Fruit fly (Drosophila melanogaster) whole organism, embryonic: ENCODE results near the gene Prosbeta6.
A peak's percentile ranks its signal among the peaks of the same experiment; 100 is the strongest.

ENCODE experiments used
- Ada2b ChIP-seq: fragments of 200-800 bp; sonication (Bioruptor generic); IDR thresholded peaks from 2 replicates; pipeline ENCODE4 v1.3.6; 2022; ENCODE audit warnings: missing biosample characterization, missing genetic modification characterization
- Atf6 ChIP-seq: fragments of 200-800 bp; sonication (Bioruptor generic); IDR thresholded peaks from 2 replicates; pipeline ENCODE4 v1.3.6; 2022; ENCODE audit warnings: missing biosample characterization, missing genetic modification characterization
- Blimp-1 ChIP-seq: fragments of 200-800 bp; sonication (Bioruptor generic); optimal IDR thresholded peaks from 3 replicates; lab custom pipeline; 2018; ENCODE audit warnings: missing biosample characterization, missing genetic modification characterization, mild to moderate bottlenecking, moderate library complexity, missing genetic modification reagents
- BtbVII ChIP-seq: fragments of 200-800 bp; sonication (Bioruptor generic); optimal IDR thresholded peaks from 3 replicates; lab custom pipeline; 2017; ENCODE audit warnings: missing biosample characterization, mild to moderate bottlenecking, missing genetic modification characterization
- CG10543 ChIP-seq: fragments of 200-800 bp; sonication (Bioruptor generic); optimal IDR thresholded peaks from 3 replicates; lab custom pipeline; 2017; ENCODE audit warnings: missing biosample characterization, mild to moderate bottlenecking, missing genetic modification characterization, moderate library complexity
- CG10979 ChIP-seq: fragments of 200-800 bp; sonication (Bioruptor generic); optimal IDR thresholded peaks from 2 replicates; lab custom pipeline; 2018; ENCODE audit warnings: missing biosample characterization, mild to moderate bottlenecking, missing genetic modification characterization, moderate library complexity
- CG11504 ChIP-seq: fragments of 200-800 bp; sonication (Bioruptor generic); optimal IDR thresholded peaks from 3 replicates; lab custom pipeline; 2019; ENCODE audit warnings: missing biosample characterization, mild to moderate bottlenecking, missing genetic modification characterization, moderate library complexity
- CG11695 ChIP-seq: fragments of 200-800 bp; sonication (Bioruptor generic); IDR thresholded peaks from 3 replicates; pipeline ENCODE4 v1.3.6; 2022; ENCODE audit warnings: missing biosample characterization, missing genetic modification characterization
- CG12391 ChIP-seq: fragments of 200-800 bp; sonication (Bioruptor generic); optimal IDR thresholded peaks from 3 replicates; lab custom pipeline; 2018; ENCODE audit warnings: missing biosample characterization, mild to moderate bottlenecking, missing genetic modification characterization, moderate library complexity
- CG14014 ChIP-seq: fragments of 200-800 bp; sonication (Bioruptor generic); IDR thresholded peaks from 2 replicates; pipeline ENCODE4 v1.3.6; 2022; ENCODE audit warnings: missing biosample characterization, missing genetic modification characterization
- CG14710 ChIP-seq: fragments of 200-800 bp; sonication (Bioruptor generic); optimal IDR thresholded peaks from 3 replicates; lab custom pipeline; 2019; ENCODE audit warnings: missing biosample characterization, mild to moderate bottlenecking, missing genetic modification characterization, moderate library complexity
- CG2712 ChIP-seq: fragments of 200-800 bp; optimal IDR thresholded peaks from 3 replicates; lab custom pipeline; 2019; ENCODE audit warnings: missing biosample characterization, mild to moderate bottlenecking, missing genetic modification characterization, moderate library complexity
- CG31441 ChIP-seq: fragments of 200-800 bp; sonication (Bioruptor generic); IDR thresholded peaks from 2 replicates; pipeline ENCODE4 v1.3.6; 2022; ENCODE audit warnings: missing biosample characterization, missing genetic modification characterization
- CG4820 ChIP-seq: fragments of 200-800 bp; sonication (Bioruptor generic); optimal IDR thresholded peaks from 3 replicates; lab custom pipeline; 2016; ENCODE audit warnings: missing biosample characterization, missing genetic modification characterization
- CG7839 ChIP-seq: fragments of 200-800 bp; sonication (Bioruptor generic); optimal IDR thresholded peaks from 3 replicates; lab custom pipeline; 2018; ENCODE audit warnings: missing biosample characterization, mild to moderate bottlenecking, missing genetic modification characterization, moderate library complexity
- CG8089 ChIP-seq: fragments of 200-800 bp; sonication (Bioruptor generic); optimal IDR thresholded peaks from 3 replicates; lab custom pipeline; 2016; ENCODE audit warnings: missing biosample characterization, missing genetic modification characterization
- CG9727 ChIP-seq: fragments of 200-800 bp; sonication (Bioruptor generic); optimal IDR thresholded peaks from 3 replicates; lab custom pipeline; 2017; ENCODE audit warnings: missing biosample characterization, mild to moderate bottlenecking, missing genetic modification characterization
- CoRest ChIP-seq: fragments of 200-800 bp; sonication (Bioruptor generic); optimal IDR thresholded peaks from 3 replicates; lab custom pipeline; 2018; ENCODE audit warnings: missing biosample characterization, mild to moderate bottlenecking, missing genetic modification characterization, moderate library complexity
- H2.0 ChIP-seq: fragments of 200-800 bp; sonication (Bioruptor generic); IDR thresholded peaks from 2 replicates; pipeline ENCODE4 v1.3.6; 2022; ENCODE audit warnings: missing biosample characterization, missing genetic modification characterization
- HmgD ChIP-seq: fragments of 200-800 bp; sonication (Bioruptor generic); optimal IDR thresholded peaks from 3 replicates; lab custom pipeline; 2016; ENCODE audit warnings: missing biosample characterization, missing genetic modification characterization
- Hr51 ChIP-seq, 2 experiments: fragments of 200-800 bp; sonication (Bioruptor generic); optimal IDR thresholded peaks; 2 replicates in 1 of 2; 3 replicates in 1 of 2; lab custom pipeline; 2016 to 2018; ENCODE audit warnings: missing biosample characterization in 2 of 2, missing genetic modification characterization in 2 of 2, mild to moderate bottlenecking in 1 of 2, moderate library complexity in 1 of 2
- Med ChIP-seq: fragments of 200-800 bp; sonication (Bioruptor generic); peaks from one replicate; lab custom pipeline; 2016; ENCODE audit warnings: missing biosample characterization, missing genetic modification characterization, mild to moderate bottlenecking, inconsistent platforms, moderate library complexity
- Ptx1 ChIP-seq: fragments of 200-800 bp; sonication (Bioruptor generic); IDR thresholded peaks from 2 replicates; pipeline ENCODE4 v1.3.6; 2022; ENCODE audit warnings: missing biosample characterization, missing genetic modification characterization
- Sox102F ChIP-seq: fragments of 200-800 bp; sonication (Bioruptor generic); optimal IDR thresholded peaks from 2 replicates; lab custom pipeline; 2018; ENCODE audit warnings: missing biosample characterization, mild to moderate bottlenecking, missing genetic modification characterization, moderate library complexity
- Xbp1 ChIP-seq: fragments of 200-800 bp; sonication (Bioruptor generic); optimal IDR thresholded peaks from 3 replicates; lab custom pipeline; 2016; ENCODE audit warnings: missing biosample characterization, mild to moderate bottlenecking, missing genetic modification characterization
- Xrp1 ChIP-seq: fragments of 200-800 bp; sonication (Bioruptor generic); IDR thresholded peaks from 2 replicates; pipeline ENCODE4 v1.3.6; 2022; ENCODE audit warnings: missing biosample characterization, missing genetic modification characterization
- bsh ChIP-seq, 2 experiments: fragments of 200-800 bp; sonication (Bioruptor generic); optimal IDR thresholded peaks; 2 replicates each; lab custom pipeline; 2017 to 2018; ENCODE audit warnings: mild to moderate bottlenecking in 2 of 2, missing biosample characterization in 2 of 2, missing genetic modification characterization in 2 of 2, moderate library complexity in 1 of 2
- ci ChIP-seq: fragments of 200-800 bp; sonication (Bioruptor generic); IDR thresholded peaks from 3 replicates; pipeline ENCODE4 v1.3.6; 2022; ENCODE audit warnings: missing biosample characterization, missing genetic modification characterization
- dm ChIP-seq: fragments of 200-800 bp; sonication (Bioruptor generic); optimal IDR thresholded peaks from 3 replicates; lab custom pipeline; 2016; ENCODE audit warnings: missing biosample characterization, missing genetic modification characterization
- dmrt11E ChIP-seq: fragments of 200-800 bp; sonication (Bioruptor generic); optimal IDR thresholded peaks from 3 replicates; lab custom pipeline; 2018; ENCODE audit warnings: missing biosample characterization, mild to moderate bottlenecking, missing genetic modification characterization, moderate library complexity
- dmrt99B ChIP-seq: fragments of 200-800 bp; sonication (Bioruptor generic); optimal IDR thresholded peaks from 2 replicates; lab custom pipeline; 2018; ENCODE audit warnings: missing biosample characterization, mild to moderate bottlenecking, missing genetic modification characterization, moderate library complexity
- ewg ChIP-seq: fragments of 200-800 bp; sonication (Bioruptor generic); optimal IDR thresholded peaks from 3 replicates; lab custom pipeline; 2017; ENCODE audit warnings: mild to moderate bottlenecking, missing biosample characterization, missing genetic modification reagents, missing genetic modification characterization
- gem ChIP-seq: fragments of 200-800 bp; sonication (Bioruptor generic); optimal IDR thresholded peaks from 2 replicates; lab custom pipeline; 2019; ENCODE audit warnings: missing biosample characterization, mild to moderate bottlenecking, missing genetic modification characterization, moderate library complexity
- h ChIP-seq: fragments of >200 bp; optimal IDR thresholded peaks from 2 replicates; lab custom pipeline; 2017
- hkb ChIP-seq, 2 experiments: fragments of 200-800 bp in 1 of 2; fragments of >200 bp in 1 of 2; sonication (Bioruptor generic) in 1 of 2; IDR thresholded peaks in 1 of 2; optimal IDR thresholded peaks in 1 of 2; 2 replicates each; pipeline versions ENCODE4 v1.3.6 to Lab custom; 2017 to 2022; ENCODE audit warnings: missing biosample characterization in 1 of 2, missing genetic modification characterization in 1 of 2
- lmd ChIP-seq: fragments of 200-800 bp; sonication (Bioruptor generic); IDR thresholded peaks from 2 replicates; pipeline ENCODE4 v1.3.6; 2022; ENCODE audit warnings: missing biosample characterization, missing genetic modification characterization
- lola ChIP-seq, 3 experiments: fragments of >200 bp in 2 of 3; fragments of 200-800 bp in 1 of 3; sonication (Bioruptor generic) in 1 of 3; optimal IDR thresholded peaks; 2 replicates each; lab custom pipeline; 2017 to 2019; ENCODE audit warnings: missing biosample characterization in 3 of 3, missing genetic modification characterization in 3 of 3, mild to moderate bottlenecking in 1 of 3, moderate library complexity in 1 of 3
- nmo ChIP-seq: fragments of 200-800 bp; sonication (Bioruptor generic); optimal IDR thresholded peaks from 2 replicates; lab custom pipeline; 2018; ENCODE audit warnings: missing biosample characterization, mild to moderate bottlenecking, missing genetic modification characterization, moderate library complexity
- pan ChIP-seq, 4 experiments: fragments of >200 bp in 3 of 4; fragments of 200-800 bp in 1 of 4; sonication (Bioruptor generic) in 1 of 4; optimal IDR thresholded peaks in 3 of 4; IDR thresholded peaks in 1 of 4; 2 replicates each; pipeline versions ENCODE4 v1.3.6 to Lab custom; 2017 to 2022; ENCODE audit warnings: missing biosample characterization in 2 of 4, missing genetic modification characterization in 2 of 4, mixed read lengths in 1 of 4
- phol ChIP-seq: fragments of 200-800 bp; sonication (Bioruptor generic); optimal IDR thresholded peaks from 3 replicates; lab custom pipeline; 2018; ENCODE audit warnings: missing biosample characterization, mild to moderate bottlenecking, missing genetic modification characterization, moderate library complexity
- prd ChIP-seq, 3 experiments: fragments of >200 bp in 2 of 3; fragments of 200-800 bp in 1 of 3; sonication (Bioruptor generic) in 1 of 3; optimal IDR thresholded peaks in 2 of 3; IDR thresholded peaks in 1 of 3; 2 replicates in 2 of 3; 3 replicates in 1 of 3; pipeline versions ENCODE4 v1.3.6 to Lab custom; 2017 to 2022; ENCODE audit warnings: missing biosample characterization in 1 of 3, missing genetic modification characterization in 1 of 3
- row ChIP-seq: fragments of 200-800 bp; sonication (Bioruptor generic); IDR thresholded peaks from 3 replicates; pipeline ENCODE4 v1.3.6; 2022; ENCODE audit warnings: missing biosample characterization, missing genetic modification characterization
- sens ChIP-seq: fragments of 200-800 bp; sonication (Bioruptor generic); peaks from one replicate; lab custom pipeline; 2016; ENCODE audit warnings: missing biosample characterization, missing genetic modification characterization
- shn ChIP-seq: fragments of 200-800 bp; sonication (Bioruptor generic); optimal IDR thresholded peaks from 3 replicates; lab custom pipeline; 2016; ENCODE audit warnings: missing biosample characterization, missing genetic modification characterization
- tgo ChIP-seq: fragments of 200-800 bp; sonication (Bioruptor generic); IDR thresholded peaks from 3 replicates; pipeline ENCODE4 v1.3.6; 2022; ENCODE audit warnings: missing biosample characterization, missing genetic modification characterization
- unpg ChIP-seq: fragments of 200-800 bp; sonication (Bioruptor generic); optimal IDR thresholded peaks from 3 replicates; lab custom pipeline; 2018; ENCODE audit warnings: missing biosample characterization, mild to moderate bottlenecking, missing genetic modification characterization, moderate library complexity
- zen ChIP-seq: fragments of 200-800 bp; sonication (Bioruptor generic); optimal IDR thresholded peaks from 3 replicates; lab custom pipeline; 2018; ENCODE audit warnings: missing biosample characterization, mild to moderate bottlenecking, missing genetic modification characterization, moderate library complexity

Gene Prosbeta6

DNA sequence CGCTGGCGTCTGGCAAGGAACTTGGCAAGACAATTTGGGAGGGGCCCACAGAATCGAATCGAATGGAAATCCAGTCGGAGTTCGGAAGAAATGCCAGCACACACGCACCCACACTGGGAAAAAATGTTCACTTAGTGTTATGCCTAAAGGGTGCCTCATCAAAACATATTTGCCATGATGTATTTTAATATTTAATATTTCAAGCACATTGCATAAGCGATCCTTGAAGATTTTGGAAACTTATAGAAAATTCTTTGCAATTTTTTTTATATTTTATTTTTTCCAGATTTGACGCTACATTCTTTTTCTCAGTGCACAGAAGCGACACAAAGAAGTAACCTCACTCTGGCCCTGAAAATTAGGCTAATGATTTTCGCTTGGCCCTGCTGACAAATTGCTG is 44.1 kb downstream of the Prosbeta6 start:
- TF ChIP-seq H2.0 = 0 out of 2 replicates have a peak, but pooled peaks have one; percentile 11
- peak; percentile 25; the same call in 1 of the 2 replicates for TF ChIP-seq Atf6 (GFP tag; lab: Robert Waterston, UW)
- TF ChIP-seq phol (tag; lab: Kevin White, UChicago) = peak; percentile 30
- peak; percentile 14 for TF ChIP-seq CG4820 (GFP tag; lab: Kevin White, UChicago)
- no peak for TF ChIP-seq ewg
- peak; percentile 7 for TF ChIP-seq CG14710
- no peak for TF ChIP-seq pan (optimal IDR thresholded peaks at IDR 0.05; lab: Kevin White, UChicago)
- TF ChIP-seq pan (GFP tag; optimal IDR thresholded peaks at IDR 0.05 in 1 of 2, IDR thresholded peaks at IDR 0.05 in 1 of 2) = peak in 1 of 2 experiments; percentile 25
- TF ChIP-seq HmgD (GFP tag; lab: Kevin White, UChicago) = no peak
- TF ChIP-seq CG12391 (tag; lab: Kevin White, UChicago) = peak; percentile 29
- peak; percentile 31; the same call in 1 of the 3 replicates for TF ChIP-seq ci (GFP tag; lab: Robert Waterston, UW)
- no peak for TF ChIP-seq CG8089 (GFP tag; lab: Kevin White, UChicago)
- TF ChIP-seq prd (optimal IDR thresholded peaks at IDR 0.05; lab: Kevin White, UChicago) = no peak
- peak; percentile 50; the same call in 2 of the 3 replicates for TF ChIP-seq prd (GFP tag; IDR thresholded peaks at IDR 0.05; lab: Robert Waterston, UW)
- TF ChIP-seq CoRest (tag; lab: Kevin White, UChicago) = peak; percentile 17
- peak; percentile 30 for TF ChIP-seq gem (tag; lab: Kevin White, UChicago)
- peak; percentile 51; the same call in 1 of the 2 replicates for TF ChIP-seq Xrp1 (GFP tag; lab: Robert Waterston, UW)
- no peak for TF ChIP-seq CG10543
- TF ChIP-seq dmrt99B (tag; lab: Kevin White, UChicago) = peak; percentile 7
- peak in 1 of 2 experiments; percentile 35 for TF ChIP-seq bsh (GFP tag; optimal IDR thresholded peaks at IDR 0.05; lab: Kevin White, UChicago)
- TF ChIP-seq BtbVII (GFP tag; lab: Kevin White, UChicago) = no peak
- TF ChIP-seq hkb (optimal IDR thresholded peaks at IDR 0.05; lab: Kevin White, UChicago) = no peak
- peak; percentile 49; the same call in 1 of the 2 replicates for TF ChIP-seq hkb (GFP tag; IDR thresholded peaks at IDR 0.05; lab: Robert Waterston, UW)
- peak in 1 of 2 experiments; percentile 32 for TF ChIP-seq Hr51 (GFP tag; optimal IDR thresholded peaks at IDR 0.05; lab: Kevin White, UChicago)
- peak; percentile 70 for TF ChIP-seq Med (GFP tag; lab: Kevin White, UChicago)
- TF ChIP-seq lola (GFP tag; optimal IDR thresholded peaks at IDR 0.05; lab: Kevin White, UChicago) = peak in 1 of 3 experiments; percentile 21
- no peak for TF ChIP-seq dm (GFP tag; lab: Kevin White, UChicago)
- peak; percentile 27; the same call in 1 of the 3 replicates for TF ChIP-seq tgo
- TF ChIP-seq Sox102F (GFP tag; lab: Kevin White, UChicago) = peak; percentile 42
- peak; percentile 34 for TF ChIP-seq dmrt11E
- peak; percentile 39 for TF ChIP-seq CG2712 (tag; lab: Kevin White, UChicago)
- no peak for TF ChIP-seq CG14014 (GFP tag; lab: Robert Waterston, UW)
- TF ChIP-seq CG11695 (GFP tag; lab: Robert Waterston, UW) = no peak
- peak; percentile 13 for TF ChIP-seq unpg (GFP tag; lab: Kevin White, UChicago)
- no peak for TF ChIP-seq h
- 0 out of 2 replicates have a peak, but pooled peaks have one; percentile 32 for TF ChIP-seq CG31441 (GFP tag; lab: Robert Waterston, UW)
- peak; percentile 19 for TF ChIP-seq Blimp-1 (GFP tag; lab: Kevin White, UChicago)
- peak; percentile 13 for TF ChIP-seq nmo (GFP tag; lab: Kevin White, UChicago)
- TF ChIP-seq zen (tag; lab: Kevin White, UChicago) = peak; percentile 51
- TF ChIP-seq CG11504 (tag; lab: Kevin White, UChicago) = peak; percentile 39
- TF ChIP-seq lmd (GFP tag; lab: Robert Waterston, UW) = peak; percentile 32; the same call in 1 of the 2 replicates
- TF ChIP-seq shn = no peak
- TF ChIP-seq Ptx1 = peak; percentile 23; the same call in 1 of the 2 replicates
- TF ChIP-seq sens (GFP tag; lab: Kevin White, UChicago) = peak; percentile 68
- TF ChIP-seq Xbp1 (GFP tag; lab: Kevin White, UChicago) = peak; percentile 14
- TF ChIP-seq row (GFP tag; lab: Robert Waterston, UW) = peak; percentile 49
- 0 out of 2 replicates have a peak, but pooled peaks have one; percentile 15 for TF ChIP-seq Ada2b (GFP tag; lab: Robert Waterston, UW)
- TF ChIP-seq CG10979 (tag; lab: Kevin White, UChicago) = peak; percentile 43
- TF ChIP-seq CG9727 (GFP tag; lab: Kevin White, UChicago) = peak; percentile 11
- TF ChIP-seq CG7839 (tag; lab: Kevin White, UChicago) = peak; percentile 22
